Worm (Caenorhabditis elegans) whole organism, L2 larva: ENCODE results near the gene F35D2.2.

ENCODE experiments used
- C34F6.9 ChIP-seq: fragments of 150-350 bp; optimal IDR thresholded peaks from 2 replicates; lab custom pipeline; 2014; ENCODE audit warnings: missing biosample characterization, missing genetic modification characterization
- F13H6.1 ChIP-seq: sonication (generic microtip); optimal IDR thresholded peaks from 2 replicates; lab custom pipeline; 2016; ENCODE audit warnings: missing genetic modification characterization, missing compliant biosample characterization
- R02D3.7 ChIP-seq: fragments of 150-350 bp; optimal IDR thresholded peaks from 2 replicates; lab custom pipeline; 2014; ENCODE audit warnings: missing biosample characterization, missing genetic modification characterization
- Y55F3AM.14 ChIP-seq: fragments of 200-800 bp; sonication (Bioruptor generic); optimal IDR thresholded peaks from 2 replicates; lab custom pipeline; 2018; ENCODE audit warnings: mild to moderate bottlenecking, missing genetic modification characterization, missing compliant biosample characterization
- ZK546.5 ChIP-seq: sonication (generic microtip); optimal IDR thresholded peaks from 2 replicates; lab custom pipeline; 2017; ENCODE audit warnings: missing biosample characterization, missing genetic modification characterization
- alr-1 ChIP-seq: fragments of 150-350 bp; optimal IDR thresholded peaks from 2 replicates; lab custom pipeline; 2014; ENCODE audit warnings: missing biosample characterization, missing genetic modification characterization
- aly-2 ChIP-seq: fragments of 150-350 bp; optimal IDR thresholded peaks from 2 replicates; lab custom pipeline; 2014; ENCODE audit warnings: missing biosample characterization, missing genetic modification characterization
- blmp-1 ChIP-seq: sonication (generic microtip); optimal IDR thresholded peaks from 2 replicates; lab custom pipeline; 2017; ENCODE audit warnings: missing genetic modification characterization, mild to moderate bottlenecking, missing compliant biosample characterization, antibody characterized with exemption, moderate library complexity; ENCODE audit not compliant: insufficient read depth
- ceh-16 ChIP-seq: fragments of 150-350 bp; optimal IDR thresholded peaks from 2 replicates; lab custom pipeline; 2014; ENCODE audit warnings: missing biosample characterization, missing genetic modification characterization
- ceh-82 ChIP-seq: fragments of 150-350 bp; optimal IDR thresholded peaks from 2 replicates; lab custom pipeline; 2014; ENCODE audit warnings: missing biosample characterization, missing genetic modification characterization
- crh-2 ChIP-seq: sonication (generic microtip); optimal IDR thresholded peaks from 2 replicates; lab custom pipeline; 2017; ENCODE audit warnings: missing biosample characterization, missing genetic modification characterization
- dmd-4 ChIP-seq: sonication (generic microtip); optimal IDR thresholded peaks from 2 replicates; lab custom pipeline; 2017; ENCODE audit warnings: missing biosample characterization, missing genetic modification characterization
- egl-27 ChIP-seq: sonication (generic microtip); optimal IDR thresholded peaks from 3 replicates; lab custom pipeline; 2017; ENCODE audit warnings: missing biosample characterization, missing genetic modification reagents, missing genetic modification characterization
- elt-1 ChIP-seq: fragments of 150-350 bp; optimal IDR thresholded peaks from 2 replicates; lab custom pipeline; 2014; ENCODE audit warnings: missing biosample characterization, missing genetic modification characterization
- elt-3 ChIP-seq: sonication (generic microtip); optimal IDR thresholded peaks from 2 replicates; lab custom pipeline; 2017; ENCODE audit warnings: missing biosample characterization, missing genetic modification characterization
- fos-1 ChIP-seq: fragments of 150-350 bp; optimal IDR thresholded peaks from 2 replicates; lab custom pipeline; 2014; ENCODE audit warnings: missing biosample characterization, missing genetic modification characterization
- gmeb-1 ChIP-seq: fragments of 150-350 bp; optimal IDR thresholded peaks from 2 replicates; lab custom pipeline; 2014; ENCODE audit warnings: missing biosample characterization, missing genetic modification characterization
- lsy-2 ChIP-seq, 2 experiments: fragments of 150-350 bp in 1 of 2; sonication (generic microtip) in 1 of 2; optimal IDR thresholded peaks; 2 replicates each; lab custom pipeline; 2014 to 2017; ENCODE audit warnings: missing biosample characterization in 2 of 2, missing genetic modification characterization in 2 of 2
- mab-5 ChIP-seq: fragments of 150-350 bp; optimal IDR thresholded peaks from 2 replicates; lab custom pipeline; 2014; ENCODE audit warnings: missing biosample characterization, missing genetic modification characterization
- mdl-1 ChIP-seq, 2 experiments: fragments of 150-350 bp in 1 of 2; sonication (generic microtip) in 1 of 2; optimal IDR thresholded peaks; 2 replicates each; lab custom pipeline; 2017; ENCODE audit warnings: missing biosample characterization in 2 of 2, missing genetic modification characterization in 2 of 2
- nhr-10 ChIP-seq: sonication (generic microtip); optimal IDR thresholded peaks from 2 replicates; lab custom pipeline; 2017; ENCODE audit warnings: missing biosample characterization, missing genetic modification characterization
- nhr-11 ChIP-seq: fragments of 150-350 bp; optimal IDR thresholded peaks from 2 replicates; lab custom pipeline; 2014; ENCODE audit warnings: missing biosample characterization, missing genetic modification characterization
- nhr-129 ChIP-seq: fragments of 150-350 bp; optimal IDR thresholded peaks from 2 replicates; lab custom pipeline; 2014; ENCODE audit warnings: missing biosample characterization, missing genetic modification characterization
- nhr-21 ChIP-seq: fragments of 150-350 bp; optimal IDR thresholded peaks from 2 replicates; lab custom pipeline; 2014; ENCODE audit warnings: missing biosample characterization, missing genetic modification characterization
- nhr-23 ChIP-seq: fragments of 150-350 bp; optimal IDR thresholded peaks from 2 replicates; lab custom pipeline; 2014; ENCODE audit warnings: missing biosample characterization, missing genetic modification reagents, missing genetic modification characterization
- nhr-237 ChIP-seq: fragments of 150-350 bp; optimal IDR thresholded peaks from 2 replicates; lab custom pipeline; 2014; ENCODE audit warnings: missing biosample characterization, missing genetic modification characterization
- nhr-25 ChIP-seq: fragments of 150-350 bp; sonication (generic microtip); optimal IDR thresholded peaks from 3 replicates; lab custom pipeline; 2014; ENCODE audit warnings: missing biosample characterization, missing genetic modification characterization
- nhr-6 ChIP-seq: fragments of 150-350 bp; optimal IDR thresholded peaks from 2 replicates; lab custom pipeline; 2014; ENCODE audit warnings: missing biosample characterization, missing genetic modification characterization
- nhr-77 ChIP-seq: fragments of 150-350 bp; optimal IDR thresholded peaks from 2 replicates; lab custom pipeline; 2014; ENCODE audit warnings: missing biosample characterization, missing genetic modification characterization
- peb-1 ChIP-seq: fragments of 150-350 bp; optimal IDR thresholded peaks from 2 replicates; lab custom pipeline; 2014; ENCODE audit warnings: missing biosample characterization, missing genetic modification characterization
- sem-4 ChIP-seq: fragments of 150-350 bp; optimal IDR thresholded peaks from 2 replicates; lab custom pipeline; 2014; ENCODE audit warnings: missing biosample characterization, missing genetic modification reagents, missing genetic modification characterization
- skn-1 ChIP-seq: sonication (generic microtip); optimal IDR thresholded peaks from 2 replicates; lab custom pipeline; 2017; ENCODE audit warnings: missing biosample characterization, missing genetic modification characterization
- sma-3 ChIP-seq: sonication (generic microtip); optimal IDR thresholded peaks from 2 replicates; lab custom pipeline; 2016; ENCODE audit warnings: missing genetic modification reagents, missing genetic modification characterization, missing compliant biosample characterization
- sma-9 ChIP-seq, 2 experiments: fragments of 150-350 bp in 1 of 2; sonication (generic microtip) in 1 of 2; optimal IDR thresholded peaks; 2 replicates each; lab custom pipeline; 2014 to 2016; ENCODE audit warnings: missing genetic modification characterization in 2 of 2, mild to moderate bottlenecking in 1 of 2, missing biosample characterization in 1 of 2, missing compliant biosample characterization in 1 of 2, missing genetic modification reagents in 1 of 2, moderate library complexity in 1 of 2
- unc-39 ChIP-seq: fragments of 150-350 bp; optimal IDR thresholded peaks from 2 replicates; lab custom pipeline; 2014; ENCODE audit warnings: missing biosample characterization, missing genetic modification characterization
- unc-55 ChIP-seq: fragments of 150-350 bp; sonication (generic microtip); optimal IDR thresholded peaks from 3 replicates; lab custom pipeline; 2014; ENCODE audit warnings: missing biosample characterization, missing genetic modification reagents, missing genetic modification characterization
- zag-1 ChIP-seq: fragments of 150-350 bp; optimal IDR thresholded peaks from 2 replicates; lab custom pipeline; 2014; ENCODE audit warnings: missing biosample characterization, missing genetic modification characterization
- ztf-1 ChIP-seq: fragments of 200-800 bp; sonication (Bioruptor generic); conservative IDR thresholded peaks from 2 replicates; pipeline ENCODE4 v1.3.6; 2022; ENCODE audit warnings: missing genetic modification characterization, missing compliant biosample characterization
- ztf-11 ChIP-seq: sonication (generic microtip); optimal IDR thresholded peaks from 2 replicates; lab custom pipeline; 2017; ENCODE audit warnings: missing biosample characterization, missing genetic modification characterization
- ztf-4 ChIP-seq: fragments of 150-350 bp; optimal IDR thresholded peaks from 2 replicates; lab custom pipeline; 2014; ENCODE audit warnings: missing biosample characterization, missing genetic modification characterization

Gene F35D2.2

DNA sequence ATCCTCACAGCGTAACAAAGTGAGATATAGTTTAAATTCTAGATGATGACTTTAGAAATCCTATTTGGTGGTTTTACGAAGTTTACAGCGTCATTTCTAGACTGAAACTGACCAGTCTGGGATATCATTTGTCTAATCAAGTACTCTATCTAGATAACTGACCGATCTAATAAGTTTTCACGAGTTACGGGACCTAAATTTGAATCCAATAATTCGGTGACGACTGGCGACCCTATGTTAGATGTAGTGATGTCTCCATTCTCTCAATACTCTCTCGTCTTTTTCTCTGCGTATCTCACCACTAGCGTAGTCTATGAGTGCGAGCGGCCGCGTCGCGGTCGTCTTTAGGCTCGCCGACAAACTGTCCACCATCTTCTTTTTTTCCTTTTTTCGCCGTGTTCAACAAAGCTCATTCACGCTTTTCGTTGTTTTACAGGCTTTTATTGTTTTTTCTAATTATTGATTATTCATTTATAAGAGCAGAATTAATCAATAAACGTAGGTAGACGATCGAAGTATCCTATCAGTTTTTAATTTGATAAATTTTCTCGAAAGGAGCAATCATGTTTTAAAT lies 41.2 kb downstream of the F35D2.2 start (continued):
- no peak for TF ChIP-seq crh-2 (tag; lab: Kevin White, UChicago)

DNA sequence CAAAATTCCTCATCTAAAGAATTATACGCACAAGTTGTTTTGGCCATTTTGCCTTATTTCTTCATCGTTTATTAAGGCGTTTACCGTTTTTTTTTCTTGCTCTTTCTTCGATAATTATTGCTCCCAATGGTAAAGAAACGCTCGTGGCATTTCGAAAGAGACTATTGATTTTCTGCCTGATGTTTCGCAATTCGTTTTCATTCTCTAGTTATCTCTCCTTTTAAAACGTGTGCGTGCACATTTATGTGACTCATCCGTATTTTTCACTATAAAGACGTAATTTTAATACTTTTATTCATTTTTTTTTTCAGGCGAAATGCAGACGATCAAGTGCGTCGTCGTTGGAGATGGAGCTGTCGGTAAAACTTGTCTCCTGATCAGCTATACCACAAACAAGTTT lies 41.9 kb downstream of the F35D2.2 start, which contains the start of gene cdc-42:
Gene cdc-42, plus strand, starts transcription at position 312 of the 400 bp plus-strand sequence.
- no peak for TF ChIP-seq egl-27
- TF ChIP-seq elt-3 (tag; lab: Kevin White, UChicago) = no peak
- TF ChIP-seq mab-5 = no peak
- no peak for TF ChIP-seq nhr-10 (tag; lab: Kevin White, UChicago)
- TF ChIP-seq, all 48 proteins: peak for 0

DNA sequence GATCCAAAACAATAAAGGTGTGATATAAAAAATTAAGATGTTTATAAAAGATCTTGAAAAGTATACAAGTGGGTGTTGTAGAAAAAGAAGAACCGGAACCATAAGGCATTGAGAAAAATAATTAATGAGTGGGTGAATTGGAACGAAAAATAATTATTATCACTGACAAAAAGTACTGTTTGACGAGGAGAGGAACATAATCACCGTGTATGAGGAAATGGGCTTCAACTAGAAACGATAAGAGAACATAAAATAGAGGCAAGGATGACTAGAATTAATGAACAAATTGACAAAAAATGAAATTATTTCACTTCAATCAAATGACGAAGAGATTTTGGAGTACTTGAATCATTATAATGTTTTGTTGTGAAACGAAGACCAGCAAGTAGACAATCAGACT lies 44.0 kb downstream of the F35D2.2 start:
- TF ChIP-seq fos-1 (peak; percentile 79), C34F6.9 (no peak)

DNA sequence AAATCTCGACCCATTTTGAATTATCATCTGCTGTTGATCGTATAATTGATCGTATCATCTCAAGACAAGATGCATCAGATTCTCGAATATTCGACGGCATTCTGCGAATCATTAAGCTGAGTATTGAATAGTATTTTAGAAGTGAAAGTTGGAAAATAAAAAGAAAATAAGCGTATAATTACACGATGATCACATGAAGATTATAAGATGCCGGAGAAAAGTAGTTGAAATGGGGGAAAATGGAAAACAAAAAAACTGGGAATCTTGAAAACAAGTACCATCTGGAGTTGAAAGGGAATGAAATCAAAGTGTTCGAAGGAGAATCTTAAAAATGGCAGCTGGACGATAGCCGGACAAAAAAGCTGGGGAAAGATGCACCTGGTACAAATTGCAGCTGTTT lies 46.2 kb downstream of the F35D2.2 start, which contains the start of gene R07G3.8:
Gene R07G3.8, minus strand, starts transcription at position 101 of the 400 bp plus-strand sequence.
- TF ChIP-seq dmd-4 (tag; lab: Kevin White, UChicago) = no peak
- TF ChIP-seq ztf-4 (tag; lab: Kevin White, UChicago) = no peak
- TF ChIP-seq elt-3 (tag; lab: Kevin White, UChicago) = no peak
- TF ChIP-seq nhr-237 = no peak
- TF ChIP-seq sem-4 (tag; lab: Kevin White, UChicago) = no peak
- TF ChIP-seq fos-1 = no peak
- no peak for TF ChIP-seq nhr-10 (tag; lab: Kevin White, UChicago)
- TF ChIP-seq sma-9 (GFP tag; optimal IDR thresholded peaks at IDR 0.05; lab: Kevin White, UChicago) = no peak
- TF ChIP-seq sma-9 (tag; optimal IDR thresholded peaks at IDR 0.05; lab: Kevin White, UChicago) = no peak
- no peak for TF ChIP-seq ZK546.5 (tag; lab: Kevin White, UChicago)
- no peak for TF ChIP-seq alr-1 (tag; lab: Kevin White, UChicago)
- no peak for TF ChIP-seq sma-3 (GFP tag; lab: Kevin White, UChicago)
- TF ChIP-seq nhr-21 (tag; lab: Kevin White, UChicago) = no peak
- TF ChIP-seq mdl-1 (tag; optimal IDR thresholded peaks at IDR 0.05; lab: Kevin White, UChicago) = no peak
- no peak for TF ChIP-seq unc-55
- TF ChIP-seq skn-1 = no peak

DNA sequence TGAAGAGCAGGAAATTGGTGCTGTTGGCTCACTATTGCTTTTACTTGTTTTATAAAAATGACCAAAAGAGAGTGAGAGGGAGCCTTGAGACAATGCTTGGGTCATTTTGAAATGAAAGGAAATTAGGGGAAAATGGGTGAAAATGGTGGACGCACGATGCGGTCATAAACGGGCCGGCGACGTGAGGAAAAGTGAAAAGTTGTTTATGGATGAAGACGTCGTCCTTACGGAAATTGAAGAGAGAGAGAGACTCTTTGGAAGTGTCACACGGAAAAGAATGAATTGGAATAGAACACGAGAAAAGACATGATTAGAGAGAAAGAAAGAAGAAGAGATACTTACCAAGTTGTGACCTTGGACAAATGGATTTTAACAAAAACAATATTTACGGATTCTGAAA lies 47.3 kb downstream of the F35D2.2 start:
- TF ChIP-seq nhr-6 (tag; lab: Kevin White, UChicago) (no peak), blmp-1 (tag; lab: Kevin White, UChicago) (peak; percentile 44), nhr-237 (no peak), alr-1 (tag; lab: Kevin White, UChicago) (no peak), lsy-2 (tag; optimal IDR thresholded peaks at IDR 0.05; lab: Kevin White, UChicago) (peak in 1 of 2 experiments; percentile 26), R02D3.7 (tag; lab: Kevin White, UChicago) (no peak), nhr-25 (peak; percentile 17), nhr-129 (no peak), sma-9 (GFP tag; optimal IDR thresholded peaks at IDR 0.05; lab: Kevin White, UChicago) (no peak), sma-9 (tag; optimal IDR thresholded peaks at IDR 0.05; lab: Kevin White, UChicago) (no peak), sem-4 (tag; lab: Kevin White, UChicago) (peak; percentile 9), Y55F3AM.14 (GFP tag; lab: Kevin White, UChicago) (no peak), mdl-1 (tag; optimal IDR thresholded peaks at IDR 0.05; lab: Kevin White, UChicago) (no peak)
- TF ChIP-seq, all 48 proteins: peak for 4

DNA sequence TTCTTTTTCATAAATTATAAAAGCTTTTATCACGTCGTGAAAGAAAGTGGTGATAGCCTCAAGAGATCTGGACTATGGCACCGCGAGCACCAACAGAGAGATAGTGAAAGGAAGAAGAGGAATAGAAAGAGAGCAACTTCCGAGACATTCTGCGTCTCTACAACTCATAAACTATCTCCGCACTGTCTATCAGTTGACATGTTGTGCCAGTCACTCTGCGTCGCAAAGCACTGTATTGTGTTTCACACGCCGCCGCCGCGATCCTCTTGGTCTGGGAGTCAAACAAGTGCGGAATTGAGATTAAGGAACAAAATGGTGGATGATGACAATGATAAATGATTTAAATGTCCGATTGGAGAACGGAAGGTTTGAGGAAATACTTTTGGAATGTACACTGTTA lies 49.2 kb downstream of the F35D2.2 start:
- TF ChIP-seq dmd-4 (tag; lab: Kevin White, UChicago) (no peak), sma-9 (GFP tag; optimal IDR thresholded peaks at IDR 0.05; lab: Kevin White, UChicago) (peak; percentile 41), sma-9 (tag; optimal IDR thresholded peaks at IDR 0.05; lab: Kevin White, UChicago) (no peak), nhr-77 (tag; lab: Kevin White, UChicago) (no peak), zag-1 (tag; lab: Kevin White, UChicago) (no peak), Y55F3AM.14 (GFP tag; lab: Kevin White, UChicago) (no peak), ceh-16 (tag; lab: Kevin White, UChicago) (no peak), nhr-23 (tag; lab: Kevin White, UChicago) (no peak), peb-1 (peak; percentile 28), unc-39 (tag; lab: Kevin White, UChicago) (no peak), aly-2 (tag; lab: Kevin White, UChicago) (no peak), blmp-1 (tag; lab: Kevin White, UChicago) (no peak), nhr-11 (no peak), skn-1 (no peak), sma-3 (GFP tag; lab: Kevin White, UChicago) (peak; percentile 7), elt-1 (tag; lab: Kevin White, UChicago) (no peak), crh-2 (tag; lab: Kevin White, UChicago) (no peak), nhr-10 (tag; lab: Kevin White, UChicago) (no peak), nhr-237 (no peak), ceh-82 (no peak), fos-1 (peak; percentile 43), R02D3.7 (tag; lab: Kevin White, UChicago) (no peak), ztf-4 (tag; lab: Kevin White, UChicago) (no peak), mab-5 (no peak), ztf-11 (tag; lab: Kevin White, UChicago) (no peak), gmeb-1 (tag; lab: Kevin White, UChicago) (no peak), ztf-1 (GFP tag; lab: Robert Waterston, UW) (no peak), nhr-6 (tag; lab: Kevin White, UChicago) (no peak), mdl-1 (tag; optimal IDR thresholded peaks at IDR 0.05; lab: Kevin White, UChicago) (no peak), F13H6.1 (tag; lab: Kevin White, UChicago) (peak; percentile 58)
